Worm (Caenorhabditis elegans) whole organism, L1 larva: Measurements from ENCODE around the gene C32A9.1.

Source experiments
- C16A3.4 ChIP-seq: fragments of 150-350 bp; optimal IDR thresholded peaks from 2 replicates; lab custom pipeline; 2014; ENCODE audit warnings: missing biosample characterization, missing genetic modification characterization
- ceh-82 ChIP-seq, 3 experiments: fragments of 150-350 bp in 1 of 3; sonication (generic microtip) in 2 of 3; optimal IDR thresholded peaks; 2 replicates each; lab custom pipeline; 2014 to 2017; ENCODE audit warnings: missing biosample characterization in 3 of 3, missing genetic modification characterization in 3 of 3
- fos-1 ChIP-seq: fragments of 150-350 bp; optimal IDR thresholded peaks from 2 replicates; lab custom pipeline; 2014; ENCODE audit warnings: missing biosample characterization, missing genetic modification characterization
- unc-62 ChIP-seq: fragments of 150-350 bp; optimal IDR thresholded peaks from 2 replicates; lab custom pipeline; 2014; ENCODE audit warnings: missing biosample characterization, missing genetic modification reagents, missing genetic modification characterization

- TF ChIP-seq fos-1 (tag; lab: Kevin White, UChicago) (no peak), unc-62 (GFP tag; lab: Kevin White, UChicago) (no peak), C16A3.4 (tag; lab: Kevin White, UChicago) (no peak), ceh-82 (tag; optimal IDR thresholded peaks at IDR 0.05; lab: Kevin White, UChicago) (no peak)
These were observed 27.5 kb downstream of the C32A9.1 start for ce11 chrX:10232395-10232794.
